ENCODE assay signal across 1 fruit fly cellular context in the genomic region with DNA sequence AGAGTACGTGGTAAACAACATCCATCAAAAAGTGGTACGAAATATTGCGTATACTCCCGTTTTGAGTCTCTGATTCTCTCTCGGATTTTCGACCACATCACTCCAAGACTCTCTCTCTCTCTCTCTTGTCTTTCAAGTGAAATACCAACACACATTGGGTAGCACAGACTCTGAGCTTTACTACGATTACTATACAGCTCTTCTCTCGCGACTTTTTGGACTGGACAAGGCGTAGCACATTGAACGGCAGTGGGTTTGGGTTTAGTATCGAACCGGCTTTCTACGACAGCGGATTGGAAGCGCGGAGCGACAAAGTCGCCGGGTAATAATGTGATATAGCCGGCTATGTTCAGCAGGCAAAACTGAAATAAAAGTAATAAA.
TF ChIP-seq lines count a peak whose summit lies in the region.

No protein-coding gene starts in this region.

TF ChIP-seq in whole organism, embryonic, 481 proteins besides CTCF, POLR2A, EP300 and RAD21 (continued from another document and continues in another):
- TF ChIP-seq dimm (GFP tag; IDR thresholded peaks at IDR 0.05; lab: Robert Waterston, UW) (no peak), CG2889 (GFP tag; IDR thresholded peaks at IDR 0.05; lab: Robert Waterston, UW) (no peak), inv (GFP tag; IDR thresholded peaks at IDR 0.05; lab: Robert Waterston, UW; ENCODE audit: partially characterized antibody) (no peak), pzg (GFP tag; optimal IDR thresholded peaks at IDR 0.05; lab: Kevin White, UChicago) (no peak), Med (GFP tag; lab: Kevin White, UChicago) (no peak), stc (GFP tag; IDR thresholded peaks at IDR 0.05; lab: Robert Waterston, UW) (no peak), caup (GFP tag; optimal IDR thresholded peaks at IDR 0.05; lab: Kevin White, UChicago; ENCODE audit: severe bottlenecking) (no peak), CG8944 (GFP tag; optimal IDR thresholded peaks at IDR 0.05; lab: Kevin White, UChicago) (no peak), Camta (GFP tag; optimal IDR thresholded peaks at IDR 0.05; lab: Kevin White, UChicago) (no peak), CG5953 (GFP tag; IDR thresholded peaks at IDR 0.05; lab: Robert Waterston, UW) (no peak), CG17361 (GFP tag; IDR thresholded peaks at IDR 0.05; lab: Robert Waterston, UW) (no peak), CG11504 (tag; optimal IDR thresholded peaks at IDR 0.05; lab: Kevin White, UChicago) (no peak), rib (GFP tag; IDR thresholded peaks at IDR 0.05; lab: Robert Waterston, UW) (peak; percentile 17), CG34376 (GFP tag; optimal IDR thresholded peaks at IDR 0.05; lab: Kevin White, UChicago) (peak; percentile 48), E2f2 (GFP tag; IDR thresholded peaks at IDR 0.05; lab: Robert Waterston, UW) (no peak), NfI (GFP tag; optimal IDR thresholded peaks at IDR 0.05; lab: Kevin White, UChicago) (no peak), pfk (GFP tag; optimal IDR thresholded peaks at IDR 0.05; lab: Kevin White, UChicago) (no peak), bbx (GFP tag; IDR thresholded peaks at IDR 0.05; lab: Robert Waterston, UW; ENCODE audit: partially characterized antibody) (peak; percentile 40; the same call in 1 of the 2 replicates), ERR (GFP tag; optimal IDR thresholded peaks at IDR 0.05; lab: Kevin White, UChicago) (no peak), klu (GFP tag; IDR thresholded peaks at IDR 0.05; lab: Robert Waterston, UW) (no peak), CG9932 (GFP tag; IDR thresholded peaks at IDR 0.05; lab: Robert Waterston, UW) (no peak), nau (GFP tag; optimal IDR thresholded peaks at IDR 0.05; lab: Kevin White, UChicago) (no peak), CG13296 (GFP tag; optimal IDR thresholded peaks at IDR 0.05; lab: Kevin White, UChicago) (no peak), NC2β (GFP tag; optimal IDR thresholded peaks at IDR 0.05; lab: Kevin White, UChicago) (no peak), wdn (GFP tag; IDR thresholded peaks at IDR 0.05; lab: Robert Waterston, UW) (peak; percentile 4; the same call in 1 of the 2 replicates), YL-1 (GFP tag; optimal IDR thresholded peaks at IDR 0.05; lab: Kevin White, UChicago) (no peak), Trl (optimal IDR thresholded peaks at IDR 0.05; lab: Kevin White, UChicago) (peak; percentile 94 to 100), Trl (GFP tag; optimal IDR thresholded peaks at IDR 0.05; lab: Kevin White, UChicago) (no peak), fu2 (GFP tag; optimal IDR thresholded peaks at IDR 0.05; lab: Kevin White, UChicago) (no peak), mirr (GFP tag; optimal IDR thresholded peaks at IDR 0.05; lab: Kevin White, UChicago) (peak; percentile 10), Hr51 (GFP tag; optimal IDR thresholded peaks at IDR 0.05; lab: Kevin White, UChicago) (no peak), Bgb (GFP tag; IDR thresholded peaks at IDR 0.05; lab: Robert Waterston, UW; ENCODE audit: partially characterized antibody) (peak; percentile 67), zf30C (GFP tag; optimal IDR thresholded peaks at IDR 0.05; lab: Kevin White, UChicago) (no peak), slbo (GFP tag; IDR thresholded peaks at IDR 0.05; lab: Robert Waterston, UW) (no peak), gt (GFP tag; IDR thresholded peaks at IDR 0.05; lab: Robert Waterston, UW) (no peak), CG6683 (GFP tag; optimal IDR thresholded peaks at IDR 0.05; lab: Kevin White, UChicago) (no peak), Deaf1 (tag; optimal IDR thresholded peaks at IDR 0.05; lab: Kevin White, UChicago) (peak; percentile 24), zfh2 (GFP tag; optimal IDR thresholded peaks at IDR 0.05; lab: Kevin White, UChicago) (no peak), CG7372 (GFP tag; IDR thresholded peaks at IDR 0.05; lab: Robert Waterston, UW) (no peak), CG10209 (GFP tag; optimal IDR thresholded peaks at IDR 0.05; lab: Kevin White, UChicago) (no peak), CG6654 (GFP tag; optimal IDR thresholded peaks at IDR 0.05; lab: Kevin White, UChicago) (no peak), unc-4 (GFP tag; IDR thresholded peaks at IDR 0.05; lab: Robert Waterston, UW; ENCODE audit: partially characterized antibody) (no peak), Hr3 (GFP tag; optimal IDR thresholded peaks at IDR 0.05; lab: Kevin White, UChicago) (no peak), CG4328 (GFP tag; optimal IDR thresholded peaks at IDR 0.05; lab: Kevin White, UChicago) (no peak), tio (GFP tag; optimal IDR thresholded peaks at IDR 0.05; lab: Kevin White, UChicago) (no peak), fd96Cb (tag; optimal IDR thresholded peaks at IDR 0.05; lab: Kevin White, UChicago) (no peak), so (GFP tag; IDR thresholded peaks at IDR 0.05; lab: Robert Waterston, UW) (no peak), tgo (GFP tag; IDR thresholded peaks at IDR 0.05; lab: Robert Waterston, UW) (no peak), danr (GFP tag; IDR thresholded peaks at IDR 0.05; lab: Robert Waterston, UW) (no peak), CG7963 (GFP tag; IDR thresholded peaks at IDR 0.05; lab: Robert Waterston, UW; ENCODE audit: partially characterized antibody) (no peak), twi (tag; optimal IDR thresholded peaks at IDR 0.05; lab: Kevin White, UChicago) (no peak), Nf-YA (GFP tag; IDR thresholded peaks at IDR 0.05; lab: Robert Waterston, UW) (no peak), lov (optimal IDR thresholded peaks at IDR 0.05; lab: Kevin White, UChicago) (no peak), lov (GFP tag; IDR thresholded peaks at IDR 0.05; lab: Robert Waterston, UW) (peak; percentile 13; the same call in 1 of the 3 replicates), ranshi (GFP tag; IDR thresholded peaks at IDR 0.05; lab: Robert Waterston, UW) (no peak), Hmr (GFP tag; optimal IDR thresholded peaks at IDR 0.05; lab: Kevin White, UChicago) (no peak), CG17186 (GFP tag; optimal IDR thresholded peaks at IDR 0.05; lab: Kevin White, UChicago) (no peak), CG10274 (GFP tag; optimal IDR thresholded peaks at IDR 0.05; lab: Kevin White, UChicago) (no peak), Gsc (GFP tag; IDR thresholded peaks at IDR 0.05; lab: Robert Waterston, UW) (no peak), pb (GFP tag; optimal IDR thresholded peaks at IDR 0.05; lab: Kevin White, UChicago) (no peak), gcm (GFP tag; optimal IDR thresholded peaks at IDR 0.05; lab: Kevin White, UChicago) (no peak), grn (GFP tag; optimal IDR thresholded peaks at IDR 0.05; lab: Kevin White, UChicago) (no peak), z (GFP tag; IDR thresholded peaks at IDR 0.05; lab: Robert Waterston, UW) (no peak), CG17912 (GFP tag; optimal IDR thresholded peaks at IDR 0.05; lab: Kevin White, UChicago) (no peak), corto (GFP tag; optimal IDR thresholded peaks at IDR 0.05; lab: Kevin White, UChicago) (peak; percentile 45), unpg (GFP tag; optimal IDR thresholded peaks at IDR 0.05; lab: Kevin White, UChicago) (no peak), CG31224 (GFP tag; IDR thresholded peaks at IDR 0.05; lab: Robert Waterston, UW) (no peak), CG1602 (GFP tag; optimal IDR thresholded peaks at IDR 0.05; lab: Kevin White, UChicago) (no peak), Rfx (GFP tag; IDR thresholded peaks at IDR 0.05; lab: Robert Waterston, UW) (no peak; the same call in 1 of the 2 replicates), MBD-R2 (GFP tag; IDR thresholded peaks at IDR 0.05; lab: Robert Waterston, UW) (no peak), CG14050 (GFP tag; IDR thresholded peaks at IDR 0.05; lab: Robert Waterston, UW) (no peak), abd-A (tag; optimal IDR thresholded peaks at IDR 0.05; lab: Kevin White, UChicago) (peak; percentile 71), CG4730 (GFP tag; IDR thresholded peaks at IDR 0.05; lab: Robert Waterston, UW) (no peak), Dek (tag; optimal IDR thresholded peaks at IDR 0.05; lab: Kevin White, UChicago) (no peak), ken (GFP tag; IDR thresholded peaks at IDR 0.05; lab: Robert Waterston, UW) (no peak), CG1603 (tag; optimal IDR thresholded peaks at IDR 0.05; lab: Kevin White, UChicago) (no peak), CG9817 (tag; optimal IDR thresholded peaks at IDR 0.05; lab: Kevin White, UChicago) (no peak), gfzf (GFP tag; optimal IDR thresholded peaks at IDR 0.05; lab: Kevin White, UChicago) (no peak), gem (tag; optimal IDR thresholded peaks at IDR 0.05; lab: Kevin White, UChicago) (no peak), al (GFP tag; IDR thresholded peaks at IDR 0.05; lab: Robert Waterston, UW) (no peak), CG12236 (GFP tag; optimal IDR thresholded peaks at IDR 0.05; lab: Kevin White, UChicago) (no peak), sens (GFP tag; lab: Kevin White, UChicago) (no peak), HmgD (GFP tag; optimal IDR thresholded peaks at IDR 0.05; lab: Kevin White, UChicago) (no peak), CHES-1-like (GFP tag; optimal IDR thresholded peaks at IDR 0.05; lab: Kevin White, UChicago) (no peak), fd102C (GFP tag; optimal IDR thresholded peaks at IDR 0.05; lab: Kevin White, UChicago) (no peak), CG11085 (GFP tag; IDR thresholded peaks at IDR 0.05; lab: Robert Waterston, UW) (no peak), Elba2 (GFP tag; optimal IDR thresholded peaks at IDR 0.05; lab: Kevin White, UChicago) (no peak), CG16813 (GFP tag; IDR thresholded peaks at IDR 0.05; lab: Robert Waterston, UW; ENCODE audit: partially characterized antibody) (no peak), crc (GFP tag; optimal IDR thresholded peaks at IDR 0.05; lab: Kevin White, UChicago) (no peak), CG18262 (tag; optimal IDR thresholded peaks at IDR 0.05; lab: Kevin White, UChicago) (no peak), Atf6 (GFP tag; IDR thresholded peaks at IDR 0.05; lab: Robert Waterston, UW) (no peak), Eip74EF (GFP tag; optimal IDR thresholded peaks at IDR 0.05; lab: Kevin White, UChicago) (no peak), Mrtf (GFP tag; IDR thresholded peaks at IDR 0.05; lab: Robert Waterston, UW) (no peak), amos (GFP tag; IDR thresholded peaks at IDR 0.05; lab: Robert Waterston, UW; ENCODE audit: partially characterized antibody) (peak; percentile 42; the same call in 1 of the 2 replicates), Ets97D (GFP tag; optimal IDR thresholded peaks at IDR 0.05; lab: Kevin White, UChicago) (no peak), Atf-2 (GFP tag; optimal IDR thresholded peaks at IDR 0.05; lab: Kevin White, UChicago) (no peak), cwo (GFP tag; optimal IDR thresholded peaks at IDR 0.05; lab: Kevin White, UChicago) (no peak), CG9609 (GFP tag; optimal IDR thresholded peaks at IDR 0.05; lab: Kevin White, UChicago) (no peak), usp (GFP tag; optimal IDR thresholded peaks at IDR 0.05; lab: Kevin White, UChicago) (no peak), CG3847 (GFP tag; IDR thresholded peaks at IDR 0.05; lab: Robert Waterston, UW) (no peak), CG34422 (GFP tag; IDR thresholded peaks at IDR 0.05; lab: Robert Waterston, UW) (peak; percentile 22; the same call in 2 of the 3 replicates), CG2202 (tag; optimal IDR thresholded peaks at IDR 0.05; lab: Kevin White, UChicago) (no peak), Bteb2 (GFP tag; optimal IDR thresholded peaks at IDR 0.05; lab: Kevin White, UChicago) (no peak), CG8281 (tag; optimal IDR thresholded peaks at IDR 0.05; lab: Kevin White, UChicago) (no peak), toy (GFP tag; IDR thresholded peaks at IDR 0.05; lab: Robert Waterston, UW) (no peak), tll (GFP tag; optimal IDR thresholded peaks at IDR 0.05; lab: Kevin White, UChicago) (no peak), CG13624 (GFP tag; optimal IDR thresholded peaks at IDR 0.05; lab: Kevin White, UChicago) (no peak), Ptx1 (GFP tag; IDR thresholded peaks at IDR 0.05; lab: Robert Waterston, UW) (no peak), CG11695 (GFP tag; IDR thresholded peaks at IDR 0.05; lab: Robert Waterston, UW) (no peak), CG30020 (tag; optimal IDR thresholded peaks at IDR 0.05; lab: Kevin White, UChicago) (no peak), lola (GFP tag; optimal IDR thresholded peaks at IDR 0.05; lab: Kevin White, UChicago) (no peak), CG8359 (GFP tag; optimal IDR thresholded peaks at IDR 0.05; lab: Kevin White, UChicago; ENCODE audit: borderline replicate concordance) (no peak), Nf-YC (tag; optimal IDR thresholded peaks at IDR 0.05; lab: Kevin White, UChicago) (no peak), cad (GFP tag; optimal IDR thresholded peaks at IDR 0.05; lab: Kevin White, UChicago) (no peak), HLH4C (GFP tag; IDR thresholded peaks at IDR 0.05; lab: Robert Waterston, UW; ENCODE audit: partially characterized antibody) (peak; percentile 52; the same call in 2 of the 3 replicates), CG6791 (GFP tag; IDR thresholded peaks at IDR 0.05; lab: Robert Waterston, UW; ENCODE audit: partially characterized antibody) (no peak), CG7556 (GFP tag; optimal IDR thresholded peaks at IDR 0.05; lab: Kevin White, UChicago) (no peak), CG12769 (tag; optimal IDR thresholded peaks at IDR 0.05; lab: Kevin White, UChicago) (no peak), CG42726 (GFP tag; IDR thresholded peaks at IDR 0.05; lab: Robert Waterston, UW; ENCODE audit: partially characterized antibody) (peak; percentile 75), CG33213 (GFP tag; optimal IDR thresholded peaks at IDR 0.05; lab: Kevin White, UChicago) (no peak), Sry-δ (GFP tag; optimal IDR thresholded peaks at IDR 0.05; lab: Kevin White, UChicago) (no peak), btn (GFP tag; optimal IDR thresholded peaks at IDR 0.05; lab: Kevin White, UChicago) (no peak), CG34224 (GFP tag; IDR thresholded peaks at IDR 0.05; lab: Robert Waterston, UW; ENCODE audit: partially characterized antibody) (peak; percentile 58), zfh1 (GFP tag; IDR thresholded peaks at IDR 0.05; lab: Robert Waterston, UW) (no peak), dpn (GFP tag; optimal IDR thresholded peaks at IDR 0.05; lab: Kevin White, UChicago) (no peak), CG17568 (GFP tag; optimal IDR thresholded peaks at IDR 0.05; lab: Kevin White, UChicago) (no peak), CkIIα-i1 (GFP tag; IDR thresholded peaks at IDR 0.05; lab: Robert Waterston, UW) (no peak), cg (GFP tag; optimal IDR thresholded peaks at IDR 0.05; lab: Kevin White, UChicago) (peak; percentile 31), ci (GFP tag; IDR thresholded peaks at IDR 0.05; lab: Robert Waterston, UW) (no peak; the same call in 2 of the 3 replicates), Nf-YB (GFP tag; optimal IDR thresholded peaks at IDR 0.05; lab: Kevin White, UChicago) (no peak), ab (GFP tag; optimal IDR thresholded peaks at IDR 0.05; lab: Kevin White, UChicago) (no peak), CG11560 (tag; IDR thresholded peaks at IDR 0.05; lab: Robert Waterston, UW) (no peak), CG32532 (GFP tag; IDR thresholded peaks at IDR 0.05; lab: Robert Waterston, UW) (no peak), maf-S (GFP tag; optimal IDR thresholded peaks at IDR 0.05; lab: Kevin White, UChicago) (no peak)
